Worm (Caenorhabditis elegans) whole organism, L4 larva: Measurements from ENCODE around the gene twk-43.

Source experiments
- F10B5.3 ChIP-seq: sonication (generic microtip); optimal IDR thresholded peaks from 2 replicates; lab custom pipeline; 2016; ENCODE audit warnings: mild to moderate bottlenecking, missing genetic modification characterization, missing compliant biosample characterization
- F26F4.8 ChIP-seq: fragments of 200-800 bp; sonication (Bioruptor generic); conservative IDR thresholded peaks from 2 replicates; pipeline ENCODE4 v1.3.6; 2022; ENCODE audit warnings: missing genetic modification characterization, missing compliant biosample characterization
- T20F7.1 ChIP-seq: fragments of 200-800 bp; sonication (Bioruptor generic); optimal IDR thresholded peaks from 2 replicates; lab custom pipeline; 2018; ENCODE audit warnings: mild to moderate bottlenecking, missing genetic modification characterization, missing compliant biosample characterization
- Y105C5A.15 ChIP-seq: fragments of 200-800 bp; sonication (Bioruptor generic); IDR thresholded peaks from 2 replicates; pipeline ENCODE4 v1.3.6; 2022; ENCODE audit warnings: missing genetic modification characterization, missing compliant biosample characterization
- Y48G9A.11 ChIP-seq: fragments of 200-800 bp; sonication (Bioruptor generic); IDR thresholded peaks from 2 replicates; pipeline ENCODE4 v1.3.6; 2022; ENCODE audit warnings: missing genetic modification reagents, missing genetic modification characterization, missing compliant biosample characterization
- ZK337.2 ChIP-seq: fragments of 200-800 bp; sonication (Bioruptor generic); IDR thresholded peaks from 2 replicates; pipeline ENCODE4 v1.3.6; 2022; ENCODE audit warnings: missing genetic modification reagents, missing genetic modification characterization, missing compliant biosample characterization
- aha-1 ChIP-seq: fragments of 150-350 bp; peaks from one replicate; lab custom pipeline; 2014; ENCODE audit warnings: missing biosample characterization, missing genetic modification characterization
- ama-1 ChIP-seq: fragments of 150-350 bp; optimal IDR thresholded peaks from 2 replicates; lab custom pipeline; 2014; ENCODE audit warnings: inconsistent platforms, mixed read lengths
- arid-1 ChIP-seq: fragments of 200-800 bp; sonication (Bioruptor generic); conservative IDR thresholded peaks from 2 replicates; pipeline ENCODE4 v1.3.6; 2022; ENCODE audit warnings: missing genetic modification reagents, missing genetic modification characterization, missing compliant biosample characterization
- attf-4 ChIP-seq: sonication (generic microtip); optimal IDR thresholded peaks from 3 replicates; lab custom pipeline; 2017; ENCODE audit warnings: missing biosample characterization, missing genetic modification characterization
- ceh-28 ChIP-seq: fragments of 150-350 bp; optimal IDR thresholded peaks from 2 replicates; lab custom pipeline; 2014; ENCODE audit warnings: missing biosample characterization, missing genetic modification reagents, missing genetic modification characterization
- ceh-44 ChIP-seq: fragments of 200-800 bp; sonication (Bioruptor generic); IDR thresholded peaks from 2 replicates; pipeline ENCODE4 v1.3.6; 2022; ENCODE audit warnings: missing genetic modification reagents, missing genetic modification characterization, missing compliant biosample characterization
- ceh-62 ChIP-seq: sonication (generic microtip); optimal IDR thresholded peaks from 2 replicates; lab custom pipeline; 2017; ENCODE audit warnings: missing biosample characterization, missing genetic modification characterization
- ceh-82 ChIP-seq: sonication (generic microtip); optimal IDR thresholded peaks from 2 replicates; lab custom pipeline; 2017; ENCODE audit warnings: missing biosample characterization, missing genetic modification characterization
- cey-2 ChIP-seq: sonication (generic microtip); optimal IDR thresholded peaks from 3 replicates; lab custom pipeline; 2017; ENCODE audit warnings: missing genetic modification characterization, mild to moderate bottlenecking, missing compliant biosample characterization, antibody characterized with exemption, borderline replicate concordance; ENCODE audit not compliant: insufficient read depth
- daf-8 ChIP-seq: fragments of 200-800 bp; sonication (Bioruptor generic); IDR thresholded peaks from 2 replicates; pipeline ENCODE4 v1.3.6; 2022; ENCODE audit warnings: missing genetic modification characterization, missing compliant biosample characterization
- dmd-6 ChIP-seq: fragments of 200-800 bp; sonication (Bioruptor generic); IDR thresholded peaks from 2 replicates; pipeline ENCODE4 v1.3.6; 2022; ENCODE audit warnings: missing genetic modification reagents, missing genetic modification characterization, missing compliant biosample characterization
- dpl-1 ChIP-seq: fragments of 150-350 bp; optimal IDR thresholded peaks from 2 replicates; lab custom pipeline; 2014; ENCODE audit warnings: missing biosample characterization, missing genetic modification reagents, missing genetic modification characterization
- duxl-1 ChIP-seq: sonication (generic microtip); optimal IDR thresholded peaks from 2 replicates; lab custom pipeline; 2016; ENCODE audit warnings: mild to moderate bottlenecking, missing genetic modification characterization, moderate library complexity, missing compliant biosample characterization; ENCODE audit not compliant: poor library complexity
- dve-1 ChIP-seq: sonication (generic microtip); optimal IDR thresholded peaks from 2 replicates; lab custom pipeline; 2017; ENCODE audit warnings: antibody characterized with exemption, mild to moderate bottlenecking, missing genetic modification characterization, missing compliant biosample characterization; ENCODE audit not compliant: insufficient read depth
- fkh-10 ChIP-seq: fragments of 150-350 bp; optimal IDR thresholded peaks from 2 replicates; lab custom pipeline; 2014; ENCODE audit warnings: missing biosample characterization, missing genetic modification reagents, missing genetic modification characterization
- hif-1 ChIP-seq, 2 experiments: sonication (generic microtip); optimal IDR thresholded peaks; 2 replicates each; lab custom pipeline; 2016 to 2017; ENCODE audit warnings: missing compliant biosample characterization in 2 of 2, missing genetic modification characterization in 2 of 2, missing genetic modification reagents in 2 of 2, missing genotype in 2 of 2, mild to moderate bottlenecking in 1 of 2
- hlh-11 ChIP-seq: fragments of 200-800 bp; sonication (Bioruptor generic); optimal IDR thresholded peaks from 2 replicates; lab custom pipeline; 2018; ENCODE audit warnings: mild to moderate bottlenecking, missing genetic modification characterization, missing compliant biosample characterization
- hlh-30 ChIP-seq: sonication (generic microtip); optimal IDR thresholded peaks from 2 replicates; lab custom pipeline; 2017; ENCODE audit warnings: antibody characterized with exemption, mild to moderate bottlenecking, missing genetic modification characterization, missing compliant biosample characterization; ENCODE audit not compliant: insufficient read depth
- lin-38 ChIP-seq: fragments of 200-800 bp; sonication (Bioruptor generic); IDR thresholded peaks from 2 replicates; pipeline ENCODE4 v1.3.6; 2022; ENCODE audit warnings: missing genetic modification reagents, missing genetic modification characterization, missing compliant biosample characterization
- lir-3 ChIP-seq: sonication (generic microtip); optimal IDR thresholded peaks from 2 replicates; lab custom pipeline; 2016; ENCODE audit warnings: mild to moderate bottlenecking, missing genetic modification characterization, missing compliant biosample characterization
- lsy-2 ChIP-seq, 2 experiments: fragments of 150-350 bp in 1 of 2; sonication (generic microtip) in 1 of 2; optimal IDR thresholded peaks; 2 replicates each; lab custom pipeline; 2014 to 2017; ENCODE audit warnings: missing biosample characterization in 2 of 2, missing genetic modification characterization in 2 of 2
- madf-5 ChIP-seq, 2 experiments: fragments of 200-800 bp; sonication (Bioruptor generic); IDR thresholded peaks; 2 replicates each; pipeline ENCODE4 v1.3.6; 2022; ENCODE audit warnings: missing compliant biosample characterization in 2 of 2, missing genetic modification characterization in 2 of 2
- mdl-1 ChIP-seq, 2 experiments: fragments of 150-350 bp in 1 of 2; sonication (generic microtip) in 1 of 2; optimal IDR thresholded peaks; 2 replicates each; lab custom pipeline; 2014 to 2017; ENCODE audit warnings: missing biosample characterization in 2 of 2, missing genetic modification characterization in 2 of 2
- mep-1 ChIP-seq: fragments of 150-350 bp; sonication (generic microtip); optimal IDR thresholded peaks from 3 replicates; lab custom pipeline; 2014; ENCODE audit warnings: missing biosample characterization, missing genetic modification characterization
- mes-2 ChIP-seq: sonication (generic microtip); optimal IDR thresholded peaks from 2 replicates; lab custom pipeline; 2016; ENCODE audit warnings: missing genotype, mild to moderate bottlenecking, missing genetic modification characterization, missing compliant biosample characterization; ENCODE audit not compliant: poor library complexity, severe bottlenecking
- mxl-2 ChIP-seq: fragments of 200-800 bp; sonication (Bioruptor generic); conservative IDR thresholded peaks from 2 replicates; pipeline ENCODE4 v1.3.6; 2022; ENCODE audit warnings: missing genetic modification reagents, missing genetic modification characterization, missing compliant biosample characterization
- mxl-3 ChIP-seq: fragments of 200-800 bp; sonication (Bioruptor generic); optimal IDR thresholded peaks from 2 replicates; lab custom pipeline; 2018; ENCODE audit warnings: mild to moderate bottlenecking, missing genetic modification characterization, missing compliant biosample characterization
- nhr-10 ChIP-seq: fragments of 150-350 bp; optimal IDR thresholded peaks from 2 replicates; lab custom pipeline; 2014; ENCODE audit warnings: missing biosample characterization, missing genetic modification characterization
- nhr-102 ChIP-seq: sonication (generic microtip); optimal IDR thresholded peaks from 2 replicates; lab custom pipeline; 2016; ENCODE audit warnings: mild to moderate bottlenecking, missing genetic modification characterization, moderate library complexity, missing compliant biosample characterization
- nhr-237 ChIP-seq: sonication (generic microtip); optimal IDR thresholded peaks from 2 replicates; lab custom pipeline; 2017; ENCODE audit warnings: missing biosample characterization, missing genetic modification characterization
- nhr-25 ChIP-seq: sonication (generic microtip); optimal IDR thresholded peaks from 2 replicates; lab custom pipeline; 2017; ENCODE audit warnings: missing genetic modification characterization, mild to moderate bottlenecking, missing compliant biosample characterization, antibody characterized with exemption, moderate library complexity, borderline replicate concordance; ENCODE audit not compliant: insufficient read depth
- nhr-28 ChIP-seq: fragments of 150-350 bp; optimal IDR thresholded peaks from 2 replicates; lab custom pipeline; 2014; ENCODE audit warnings: missing biosample characterization, missing genetic modification characterization
- nhr-48 ChIP-seq: sonication (generic microtip); optimal IDR thresholded peaks from 2 replicates; lab custom pipeline; 2016; ENCODE audit warnings: mild to moderate bottlenecking, missing genetic modification characterization, missing compliant biosample characterization
- nhr-76 ChIP-seq: fragments of 150-350 bp; optimal IDR thresholded peaks from 2 replicates; lab custom pipeline; 2014; ENCODE audit warnings: missing biosample characterization, missing genetic modification characterization
- pqm-1 ChIP-seq: sonication (generic microtip); optimal IDR thresholded peaks from 2 replicates; lab custom pipeline; 2017; ENCODE audit warnings: missing biosample characterization, missing genetic modification characterization
- sdz-12 ChIP-seq: fragments of 200-800 bp; sonication (Bioruptor generic); optimal IDR thresholded peaks from 2 replicates; lab custom pipeline; 2018; ENCODE audit warnings: mild to moderate bottlenecking, missing genetic modification characterization, missing compliant biosample characterization
- snpc-1.2 ChIP-seq: fragments of 200-800 bp; sonication (Bioruptor generic); IDR thresholded peaks from 2 replicates; pipeline ENCODE4 v1.3.6; 2022; ENCODE audit warnings: missing genetic modification reagents, missing genetic modification characterization, missing compliant biosample characterization
- spr-3 ChIP-seq: fragments of 200-800 bp; sonication (Bioruptor generic); optimal IDR thresholded peaks from 2 replicates; lab custom pipeline; 2018; ENCODE audit warnings: mild to moderate bottlenecking, missing genetic modification characterization, missing compliant biosample characterization
- tag-97 ChIP-seq: fragments of 200-800 bp; sonication (Bioruptor generic); IDR thresholded peaks from 2 replicates; pipeline ENCODE4 v1.3.6; 2022; ENCODE audit warnings: missing genetic modification characterization, missing compliant biosample characterization
- tra-1 ChIP-seq: fragments of 200-800 bp; sonication (Bioruptor generic); IDR thresholded peaks from 2 replicates; pipeline ENCODE4 v1.3.6; 2022; ENCODE audit warnings: missing genetic modification reagents, missing genetic modification characterization, missing compliant biosample characterization
- unc-130 ChIP-seq: sonication (generic microtip); optimal IDR thresholded peaks from 2 replicates; lab custom pipeline; 2016; ENCODE audit warnings: missing genetic modification reagents, missing genetic modification characterization, missing compliant biosample characterization
- unc-39 ChIP-seq: sonication (generic microtip); optimal IDR thresholded peaks from 2 replicates; lab custom pipeline; 2017; ENCODE audit warnings: missing biosample characterization, missing genetic modification characterization
- zip-11 ChIP-seq: fragments of 200-800 bp; sonication (Bioruptor generic); IDR thresholded peaks from 2 replicates; pipeline ENCODE4 v1.3.6; 2022; ENCODE audit warnings: missing genetic modification characterization, missing compliant biosample characterization
- ztf-11 ChIP-seq: fragments of 150-350 bp; optimal IDR thresholded peaks from 2 replicates; lab custom pipeline; 2014; ENCODE audit warnings: missing biosample characterization, missing genetic modification characterization

Gene twk-43

DNA sequence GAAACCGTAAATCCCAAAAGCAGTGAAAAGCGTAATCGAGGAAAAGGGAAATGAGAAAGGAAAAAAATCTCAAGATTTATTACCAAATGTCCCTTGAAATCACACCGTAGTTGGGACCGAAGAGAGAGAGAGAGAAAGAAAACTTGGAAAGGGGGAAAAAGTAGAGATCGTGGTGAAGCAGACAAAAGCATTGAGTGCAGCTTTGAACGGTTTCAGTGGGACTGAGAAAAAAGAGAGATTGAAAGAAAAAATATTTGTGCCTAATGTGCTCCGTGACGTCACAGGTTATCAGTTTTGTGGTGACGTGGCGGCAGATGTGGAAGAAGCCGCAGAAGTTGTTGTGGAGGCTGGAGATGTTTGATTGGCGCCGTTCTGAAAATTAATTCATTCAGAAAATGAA, 24.2 kb downstream of the twk-43 start:
- TF ChIP-seq daf-8 (no peak), arid-1 (GFP tag; lab: Robert Waterston, UW) (no peak), pqm-1 (tag; lab: Kevin White, UChicago) (no peak), dpl-1 (GFP tag; lab: Kevin White, UChicago) (no peak), duxl-1 (tag; lab: Kevin White, UChicago) (peak; percentile 26), aha-1 (tag; lab: Kevin White, UChicago) (peak; percentile 92), unc-130 (GFP tag; lab: Kevin White, UChicago) (no peak), zip-11 (GFP tag; lab: Robert Waterston, UW) (no peak), nhr-25 (tag; lab: Kevin White, UChicago) (peak; percentile 23), lir-3 (tag; lab: Kevin White, UChicago) (no peak), Y105C5A.15 (GFP tag; lab: Robert Waterston, UW) (no peak), snpc-1.2 (no peak), mxl-3 (no peak), ceh-28 (tag; lab: Kevin White, UChicago) (no peak), ZK337.2 (GFP tag; lab: Robert Waterston, UW) (no peak), mxl-2 (GFP tag; lab: Robert Waterston, UW) (no peak), ceh-82 (tag; lab: Kevin White, UChicago) (no peak), tra-1 (no peak), sdz-12 (no peak), attf-4 (tag; lab: Kevin White, UChicago) (no peak), nhr-237 (tag; lab: Kevin White, UChicago) (no peak), unc-39 (tag; lab: Kevin White, UChicago) (no peak), fkh-10 (GFP tag; lab: Kevin White, UChicago) (no peak), F26F4.8 (no peak), ceh-62 (tag; lab: Kevin White, UChicago) (no peak), ceh-44 (GFP tag; lab: Robert Waterston, UW) (no peak)
- TF ChIP-seq, all 104 proteins: peak for 3

ce11 chrV:13371336-13371735, 25.3 kb downstream of the twk-43 start:
- TF ChIP-seq mes-2 (peak; percentile 49), hlh-11 (tag; lab: Kevin White, UChicago) (peak; percentile 72), dve-1 (tag; lab: Kevin White, UChicago) (peak; percentile 26), ama-1 (lab: Kevin White, UChicago) (peak; percentile 46), tag-97 (GFP tag; lab: Robert Waterston, UW) (no peak), unc-39 (tag; lab: Kevin White, UChicago) (no peak), nhr-102 (tag; lab: Kevin White, UChicago) (peak; percentile 6), mdl-1 (tag; optimal IDR thresholded peaks at IDR 0.05; lab: Kevin White, UChicago) (peak in 1 of 2 experiments; percentile 68), Y48G9A.11 (GFP tag; lab: Robert Waterston, UW) (no peak), hlh-30 (tag; lab: Kevin White, UChicago) (peak; percentile 56), dmd-6 (GFP tag; lab: Robert Waterston, UW) (peak; percentile 19; the same call in 1 of the 2 replicates), mep-1 (peak; percentile 74), spr-3 (GFP tag; lab: Kevin White, UChicago) (no peak), nhr-76 (tag; lab: Kevin White, UChicago) (no peak), nhr-10 (tag; lab: Kevin White, UChicago) (no peak), lsy-2 (tag; optimal IDR thresholded peaks at IDR 0.05; lab: Kevin White, UChicago) (peak; percentile 21 to 43), madf-5 (GFP tag; IDR thresholded peaks at IDR 0.05; lab: Robert Waterston, UW) (0 out of 4 replicates have a peak, but pooled peaks of 1 of the 2 experiments have one; percentile 44), nhr-48 (peak; percentile 62), T20F7.1 (GFP tag; lab: Kevin White, UChicago) (no peak), nhr-25 (tag; lab: Kevin White, UChicago) (peak; percentile 94), ztf-11 (tag; lab: Kevin White, UChicago) (no peak), hif-1 (tag; optimal IDR thresholded peaks at IDR 0.05; lab: Kevin White, UChicago) (no peak), aha-1 (tag; lab: Kevin White, UChicago) (peak; percentile 96), lin-38 (GFP tag; lab: Robert Waterston, UW) (peak; percentile 38), nhr-28 (tag; lab: Kevin White, UChicago) (peak; percentile 90), cey-2 (peak; percentile 1), F10B5.3 (tag; lab: Kevin White, UChicago) (no peak), mxl-3 (peak; percentile 57)
- TF ChIP-seq, all 104 proteins: peak for 18
